Worm (Caenorhabditis elegans) whole organism, young adult: Measurements from ENCODE around the gene F19H6.5.

Experiments
- B0035.1 ChIP-seq: sonication (generic microtip); optimal IDR thresholded peaks from 2 replicates; lab custom pipeline; 2016; ENCODE audit warnings: missing genetic modification characterization, mild to moderate bottlenecking, missing compliant biosample characterization, missing genotype, missing genetic modification reagents
- B0261.1 ChIP-seq: sonication (generic microtip); optimal IDR thresholded peaks from 2 replicates; lab custom pipeline; 2016; ENCODE audit warnings: mild to moderate bottlenecking, missing genetic modification characterization, moderate library complexity, missing compliant biosample characterization
- D2030.7 ChIP-seq: fragments of 200-800 bp; sonication (Bioruptor generic); IDR thresholded peaks from 2 replicates; pipeline ENCODE4 v1.3.6; 2022; ENCODE audit warnings: missing genetic modification reagents, missing genetic modification characterization, missing compliant biosample characterization
- F52B5.7 ChIP-seq: sonication (generic microtip); optimal IDR thresholded peaks from 2 replicates; lab custom pipeline; 2016; ENCODE audit warnings: mild to moderate bottlenecking, missing genetic modification characterization, missing compliant biosample characterization
- K12H6.12 ChIP-seq: fragments of 200-800 bp; sonication (Bioruptor generic); optimal IDR thresholded peaks from 2 replicates; lab custom pipeline; 2018; ENCODE audit warnings: mild to moderate bottlenecking, missing genetic modification characterization, missing compliant biosample characterization
- T26A5.8 ChIP-seq: sonication (generic microtip); optimal IDR thresholded peaks from 2 replicates; lab custom pipeline; 2016; ENCODE audit warnings: missing genetic modification characterization, missing compliant biosample characterization
- Y53F4B.3 ChIP-seq: fragments of 200-800 bp; sonication (Bioruptor generic); IDR thresholded peaks from 2 replicates; pipeline ENCODE4 v1.3.6; 2022; ENCODE audit warnings: missing genetic modification reagents, missing genetic modification characterization, missing compliant biosample characterization
- Y56A3A.18 ChIP-seq: fragments of 200-800 bp; sonication (Bioruptor generic); IDR thresholded peaks from 2 replicates; pipeline ENCODE4 v1.3.6; 2022; ENCODE audit warnings: missing genetic modification reagents, missing genetic modification characterization, missing compliant biosample characterization
- Y67H2A.10 ChIP-seq: fragments of 200-800 bp; sonication (Bioruptor generic); conservative IDR thresholded peaks from 2 replicates; pipeline ENCODE4 v1.3.6; 2022; ENCODE audit warnings: missing genetic modification reagents, missing genetic modification characterization, missing compliant biosample characterization
- Y95B8A.8 ChIP-seq: fragments of 200-800 bp; sonication (Bioruptor generic); IDR thresholded peaks from 2 replicates; pipeline ENCODE4 v1.3.6; 2022; ENCODE audit warnings: missing genetic modification reagents, missing genetic modification characterization, missing compliant biosample characterization
- ZK185.1 ChIP-seq: sonication (generic microtip); optimal IDR thresholded peaks from 2 replicates; lab custom pipeline; 2016; ENCODE audit warnings: mild to moderate bottlenecking, missing genetic modification characterization, missing compliant biosample characterization; ENCODE audit not compliant: poor library complexity, severe bottlenecking
- attf-3 ChIP-seq: fragments of 200-800 bp; sonication (Bioruptor generic); conservative IDR thresholded peaks from 2 replicates; pipeline ENCODE4 v1.3.6; 2022; ENCODE audit warnings: missing genetic modification reagents, missing genetic modification characterization, missing compliant biosample characterization
- bed-2 ChIP-seq: fragments of 200-800 bp; sonication (Bioruptor generic); IDR thresholded peaks from 2 replicates; pipeline ENCODE4 v1.3.6; 2022; ENCODE audit warnings: missing genetic modification reagents, missing genetic modification characterization, missing compliant biosample characterization
- ceh-58 ChIP-seq: fragments of 200-800 bp; sonication (Bioruptor generic); IDR thresholded peaks from 2 replicates; pipeline ENCODE4 v1.3.6; 2022; ENCODE audit warnings: missing genetic modification characterization, missing compliant biosample characterization
- chd-7 ChIP-seq: sonication (generic microtip); optimal IDR thresholded peaks from 2 replicates; lab custom pipeline; 2016; ENCODE audit warnings: mild to moderate bottlenecking, missing genetic modification characterization, moderate library complexity, missing compliant biosample characterization
- dox-1 ChIP-seq: fragments of 200-800 bp; sonication (Bioruptor generic); IDR thresholded peaks from 2 replicates; pipeline ENCODE4 v1.3.6; 2022; ENCODE audit warnings: missing genetic modification reagents, missing genetic modification characterization, missing compliant biosample characterization
- efl-1 ChIP-seq: fragments of 150-350 bp; optimal IDR thresholded peaks from 2 replicates; lab custom pipeline; 2014; ENCODE audit warnings: missing biosample characterization, missing genetic modification reagents, missing genetic modification characterization
- egrh-3 ChIP-seq: fragments of 200-800 bp; sonication (Bioruptor generic); IDR thresholded peaks from 2 replicates; pipeline ENCODE4 v1.3.6; 2022; ENCODE audit warnings: missing genetic modification reagents, missing genetic modification characterization, missing compliant biosample characterization
- gei-17 ChIP-seq: fragments of 200-800 bp; sonication (Bioruptor generic); optimal IDR thresholded peaks from 2 replicates; lab custom pipeline; 2018; ENCODE audit warnings: mild to moderate bottlenecking, missing genetic modification characterization, missing compliant biosample characterization
- him-1 ChIP-seq: sonication (generic microtip); optimal IDR thresholded peaks from 2 replicates; lab custom pipeline; 2016; ENCODE audit warnings: missing genotype, missing genetic modification reagents, missing genetic modification characterization, missing compliant biosample characterization
- hmg-1.2 ChIP-seq: fragments of 200-800 bp; sonication (Bioruptor generic); IDR thresholded peaks from 2 replicates; pipeline ENCODE4 v1.3.6; 2022; ENCODE audit warnings: missing genetic modification reagents, missing genetic modification characterization, missing compliant biosample characterization
- hmg-20 ChIP-seq: fragments of 200-800 bp; sonication (Bioruptor generic); IDR thresholded peaks from 2 replicates; pipeline ENCODE4 v1.3.6; 2022; ENCODE audit warnings: missing genetic modification reagents, missing genetic modification characterization, missing compliant biosample characterization
- lag-1 ChIP-seq: fragments of 200-800 bp; sonication (Bioruptor generic); IDR thresholded peaks from 2 replicates; pipeline ENCODE4 v1.3.6; 2022; ENCODE audit warnings: missing genetic modification reagents, missing genetic modification characterization, missing compliant biosample characterization
- lin-54 ChIP-seq: fragments of 200-800 bp; sonication (Bioruptor generic); optimal IDR thresholded peaks from 2 replicates; lab custom pipeline; 2018; ENCODE audit warnings: mild to moderate bottlenecking, missing genetic modification characterization, missing compliant biosample characterization
- lir-1 ChIP-seq: fragments of 200-800 bp; sonication (Bioruptor generic); conservative IDR thresholded peaks from 2 replicates; pipeline ENCODE4 v1.3.6; 2022; ENCODE audit warnings: missing genetic modification reagents, missing genetic modification characterization, missing compliant biosample characterization
- madf-10 ChIP-seq: sonication (generic microtip); optimal IDR thresholded peaks from 2 replicates; lab custom pipeline; 2016; ENCODE audit warnings: mild to moderate bottlenecking, missing genetic modification characterization, missing compliant biosample characterization
- madf-6 ChIP-seq: fragments of 200-800 bp; sonication (Bioruptor generic); IDR thresholded peaks from 2 replicates; pipeline ENCODE4 v1.3.6; 2022; ENCODE audit warnings: missing genetic modification reagents, missing genetic modification characterization, missing compliant biosample characterization
- madf-8 ChIP-seq: fragments of 200-800 bp; sonication (Bioruptor generic); conservative IDR thresholded peaks from 2 replicates; pipeline ENCODE4 v1.3.6; 2022; ENCODE audit warnings: missing genetic modification reagents, missing genetic modification characterization, missing compliant biosample characterization
- mcd-1 ChIP-seq: fragments of 200-800 bp; sonication (Bioruptor generic); IDR thresholded peaks from 2 replicates; pipeline ENCODE4 v1.3.6; 2022; ENCODE audit warnings: missing genetic modification reagents, missing genetic modification characterization, missing compliant biosample characterization
- nfyb-1 ChIP-seq: fragments of 200-800 bp; sonication (Bioruptor generic); IDR thresholded peaks from 2 replicates; pipeline ENCODE4 v1.3.6; 2022; ENCODE audit warnings: missing genetic modification reagents, missing genetic modification characterization, missing compliant biosample characterization
- nhr-90 ChIP-seq: sonication (generic microtip); optimal IDR thresholded peaks from 2 replicates; lab custom pipeline; 2016; ENCODE audit warnings: missing genotype, mild to moderate bottlenecking, missing genetic modification characterization, missing compliant biosample characterization
- pbrm-1 ChIP-seq: fragments of 200-800 bp; sonication (Bioruptor generic); IDR thresholded peaks from 2 replicates; pipeline ENCODE4 v1.3.6; 2022; ENCODE audit warnings: missing genetic modification reagents, missing genetic modification characterization, missing compliant biosample characterization
- rcor-1 ChIP-seq: fragments of 200-800 bp; sonication (Bioruptor generic); IDR thresholded peaks from 2 replicates; pipeline ENCODE4 v1.3.6; 2022; ENCODE audit warnings: missing genetic modification reagents, missing genetic modification characterization, missing compliant biosample characterization
- rec-8 ChIP-seq, 2 experiments: sonication (generic microtip); optimal IDR thresholded peaks; 2 replicates each; lab custom pipeline; 2016; ENCODE audit warnings: mild to moderate bottlenecking in 2 of 2, missing genetic modification characterization in 2 of 2, missing genetic modification reagents in 2 of 2, missing genotype in 2 of 2, missing biosample characterization in 1 of 2, missing compliant biosample characterization in 1 of 2, moderate library complexity in 1 of 2
- rpc-1 ChIP-seq, 2 experiments: fragments of 150-350 bp in 1 of 2; sonication (generic microtip) in 1 of 2; optimal IDR thresholded peaks; 2 replicates each; lab custom pipeline; 2014 to 2018; ENCODE audit warnings: missing biosample characterization in 1 of 2, missing genetic modification characterization in 1 of 2, missing genetic modification reagents in 1 of 2, missing genotype in 1 of 2
- snpc-1.1 ChIP-seq: sonication (generic microtip); optimal IDR thresholded peaks from 2 replicates; lab custom pipeline; 2017; ENCODE audit warnings: missing genetic modification characterization, mild to moderate bottlenecking, missing compliant biosample characterization, antibody characterized with exemption, moderate library complexity, missing genotype, missing genetic modification reagents; ENCODE audit not compliant: insufficient read depth
- somi-1 ChIP-seq: fragments of 200-800 bp; sonication (Bioruptor generic); optimal IDR thresholded peaks from 2 replicates; lab custom pipeline; 2018; ENCODE audit warnings: mild to moderate bottlenecking, missing genetic modification characterization, missing compliant biosample characterization
- unc-130 ChIP-seq: sonication (generic microtip); optimal IDR thresholded peaks from 2 replicates; lab custom pipeline; 2016; ENCODE audit warnings: missing genetic modification reagents, missing genetic modification characterization, missing compliant biosample characterization
- zfh-2 ChIP-seq: fragments of 200-800 bp; sonication (Bioruptor generic); conservative IDR thresholded peaks from 2 replicates; pipeline ENCODE4 v1.3.6; 2022; ENCODE audit warnings: missing genetic modification reagents, missing genetic modification characterization, missing compliant biosample characterization
- ztf-18 ChIP-seq: sonication (generic microtip); optimal IDR thresholded peaks from 2 replicates; lab custom pipeline; 2016; ENCODE audit warnings: missing genotype, mild to moderate bottlenecking, missing genetic modification characterization, missing compliant biosample characterization
- ztf-25 ChIP-seq: fragments of 200-800 bp; sonication (Bioruptor generic); IDR thresholded peaks from 2 replicates; pipeline ENCODE4 v1.3.6; 2022; ENCODE audit warnings: missing genetic modification reagents, missing genetic modification characterization, missing compliant biosample characterization
- ztf-26 ChIP-seq: sonication (generic microtip); optimal IDR thresholded peaks from 2 replicates; lab custom pipeline; 2017; ENCODE audit warnings: missing genetic modification characterization, missing compliant biosample characterization

The F19H6.5 gene

DNA sequence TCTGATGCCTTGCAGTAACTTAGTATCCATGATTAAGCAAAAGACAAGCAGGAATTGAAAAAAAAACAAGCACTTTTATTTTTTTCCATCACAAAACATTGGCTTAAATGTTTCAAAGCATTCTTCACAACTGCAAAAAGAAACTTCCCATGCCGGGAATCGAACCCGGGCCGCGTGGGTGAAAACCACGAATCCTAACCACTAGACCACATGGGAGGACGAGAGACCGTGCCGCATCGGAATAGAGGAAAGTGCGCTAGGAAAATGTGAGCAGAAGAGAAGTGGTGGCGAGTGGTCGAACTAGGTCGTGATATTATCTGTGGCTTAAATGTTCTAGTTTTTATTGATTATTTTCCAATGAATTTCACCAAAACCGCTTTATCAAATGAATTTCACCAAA is 2.8 kb upstream of the F19H6.5 start (continued):
- TF ChIP-seq ztf-26 (peak; percentile 8), him-1 (peak; percentile 86), hmg-1.2 (GFP tag; lab: Robert Waterston, UW) (peak; percentile 80), attf-3 (GFP tag; lab: Robert Waterston, UW) (0 out of 2 replicates have a peak, but pooled peaks have one; percentile 35), hmg-20 (GFP tag; lab: Robert Waterston, UW) (0 out of 2 replicates have a peak, but pooled peaks have one; percentile 42), ztf-25 (GFP tag; lab: Robert Waterston, UW) (0 out of 2 replicates have a peak, but pooled peaks have one; percentile 46), rcor-1 (GFP tag; lab: Robert Waterston, UW) (peak; percentile 77), unc-130 (GFP tag; lab: Kevin White, UChicago) (no peak), F52B5.7 (tag; lab: Kevin White, UChicago) (no peak), mcd-1 (GFP tag; lab: Robert Waterston, UW) (peak; percentile 54), nhr-90 (peak; percentile 54), dox-1 (GFP tag; lab: Robert Waterston, UW) (peak; percentile 87), Y95B8A.8 (GFP tag; lab: Robert Waterston, UW) (0 out of 2 replicates have a peak, but pooled peaks have one; percentile 55), pbrm-1 (GFP tag; lab: Robert Waterston, UW) (peak; percentile 78; the same call in 1 of the 2 replicates), lag-1 (GFP tag; lab: Robert Waterston, UW) (no peak), snpc-1.1 (tag; lab: Kevin White, UChicago) (peak; percentile 5), madf-8 (GFP tag; lab: Robert Waterston, UW) (no peak), ZK185.1 (tag; lab: Kevin White, UChicago) (peak; percentile 67), zfh-2 (GFP tag; lab: Robert Waterston, UW) (0 out of 2 replicates have a peak, but pooled peaks have one; percentile 31), madf-6 (GFP tag; lab: Robert Waterston, UW) (peak; percentile 55), K12H6.12 (peak; percentile 38), ztf-18 (peak; percentile 52), somi-1 (GFP tag; lab: Kevin White, UChicago) (peak; percentile 31), gei-17 (GFP tag; lab: Kevin White, UChicago) (peak; percentile 59), B0035.1 (peak; percentile 25), efl-1 (GFP tag; lab: Kevin White, UChicago) (peak; percentile 6), chd-7 (tag; lab: Kevin White, UChicago) (peak; percentile 30), D2030.7 (GFP tag; lab: Robert Waterston, UW) (peak; percentile 83), lin-54 (GFP tag; lab: Kevin White, UChicago) (peak; percentile 27), madf-10 (tag; lab: Kevin White, UChicago) (peak; percentile 67), rpc-1 (optimal IDR thresholded peaks at IDR 0.05; lab: Kevin White, UChicago) (peak; percentile 65), rpc-1 (tag; optimal IDR thresholded peaks at IDR 0.05; lab: Kevin White, UChicago) (peak; percentile 81), B0261.1 (tag; lab: Kevin White, UChicago) (peak; percentile 94), ceh-58 (GFP tag; lab: Robert Waterston, UW) (no peak), lir-1 (GFP tag; lab: Robert Waterston, UW) (0 out of 2 replicates have a peak, but pooled peaks have one; percentile 28), bed-2 (no peak), T26A5.8 (peak; percentile 6), Y53F4B.3 (GFP tag; lab: Robert Waterston, UW) (peak; percentile 46; the same call in 1 of the 2 replicates), Y56A3A.18 (GFP tag; lab: Robert Waterston, UW) (0 out of 2 replicates have a peak, but pooled peaks have one; percentile 71), egrh-3 (GFP tag; lab: Robert Waterston, UW) (peak; percentile 42), Y67H2A.10 (GFP tag; lab: Robert Waterston, UW) (no peak), rec-8 (tag; optimal IDR thresholded peaks at IDR 0.05; lab: Kevin White, UChicago) (peak; percentile 17 to 56), nfyb-1 (GFP tag; lab: Robert Waterston, UW) (peak; percentile 69)
- TF ChIP-seq, all 124 proteins: peak for 49
